Fruit fly (Drosophila melanogaster): ENCODE measurements around the gene CG2528.

dm6 chr2L:22014890-22015289 is 22.2 kb upstream of the CG2528 start, which contains the start of gene CG31693:
- TF ChIP-seq psq (optimal IDR thresholded peaks at IDR 0.05) = no peak
- no peak for TF ChIP-seq CG8478 (optimal IDR thresholded peaks at IDR 0.05)
- TF ChIP-seq Dll (optimal IDR thresholded peaks at IDR 0.05) = no peak
- TF ChIP-seq usp (GFP tag; optimal IDR thresholded peaks at IDR 0.05) = no peak
- no peak for TF ChIP-seq pan (optimal IDR thresholded peaks at IDR 0.05)
- TF ChIP-seq EcR (GFP tag; optimal IDR thresholded peaks at IDR 0.05) = no peak
